Worm (Caenorhabditis elegans) whole organism, mixed stage, embryonic: ENCODE results near the gene srt-5.

ENCODE experiments used
- bed-3 ChIP-seq: fragments of 200-800 bp; sonication (Bioruptor generic); optimal IDR thresholded peaks from 3 replicates; lab custom pipeline; 2018; ENCODE audit warnings: mild to moderate bottlenecking, missing genetic modification characterization, moderate library complexity, missing compliant biosample characterization
- elt-3 ChIP-seq: fragments of 150-350 bp; optimal IDR thresholded peaks from 2 replicates; lab custom pipeline; 2014; ENCODE audit warnings: missing biosample characterization, missing genetic modification characterization
- hlh-1 ChIP-seq: fragments of 150-350 bp; optimal IDR thresholded peaks from 2 replicates; lab custom pipeline; 2014; ENCODE audit warnings: missing biosample characterization, missing genetic modification reagents, missing genetic modification characterization
- mab-5 ChIP-seq: fragments of 150-350 bp; optimal IDR thresholded peaks from 2 replicates; lab custom pipeline; 2014; ENCODE audit warnings: missing biosample characterization, missing genetic modification characterization
- nhr-28 ChIP-seq: fragments of 150-350 bp; optimal IDR thresholded peaks from 2 replicates; lab custom pipeline; 2014; ENCODE audit warnings: missing biosample characterization, missing genetic modification characterization
- nhr-76 ChIP-seq: sonication (generic microtip); optimal IDR thresholded peaks from 2 replicates; lab custom pipeline; 2017; ENCODE audit warnings: missing biosample characterization, missing genetic modification characterization
- pha-4 ChIP-seq: fragments of 150-350 bp; optimal IDR thresholded peaks from 2 replicates; lab custom pipeline; 2018; ENCODE audit warnings: missing biosample characterization, missing genetic modification reagents, missing genetic modification characterization
- snpc-4 ChIP-seq: fragments of 150-350 bp; optimal IDR thresholded peaks from 2 replicates; lab custom pipeline; 2014; ENCODE audit warnings: missing biosample characterization, missing genetic modification characterization
- sptf-1 ChIP-seq: sonication (generic microtip); optimal IDR thresholded peaks from 2 replicates; lab custom pipeline; 2017; ENCODE audit warnings: mild to moderate bottlenecking, missing genetic modification characterization, moderate library complexity, missing compliant biosample characterization
- unc-62 ChIP-seq: fragments of 150-350 bp; optimal IDR thresholded peaks from 2 replicates; lab custom pipeline; 2014; ENCODE audit warnings: missing biosample characterization, missing genetic modification reagents, missing genetic modification characterization
- ztf-11 ChIP-seq: fragments of 150-350 bp; optimal IDR thresholded peaks from 2 replicates; lab custom pipeline; 2014; ENCODE audit warnings: missing biosample characterization, missing genetic modification characterization

ce11 chrV:3069101-3069500, 11.6 kb downstream of the srt-5 start, which contains the start of gene str-40:
- TF ChIP-seq snpc-4 (tag; lab: Kevin White, UChicago), result no peak
- TF ChIP-seq pha-4 (tag; lab: Kevin White, UChicago), result no peak
- TF ChIP-seq unc-62, result no peak
- no peak for TF ChIP-seq elt-3 (tag; lab: Kevin White, UChicago)
- no peak for TF ChIP-seq ztf-11 (tag; lab: Kevin White, UChicago)
- TF ChIP-seq bed-3 (GFP tag; lab: Kevin White, UChicago), result no peak
- no peak for TF ChIP-seq mab-5 (tag; lab: Kevin White, UChicago)
- no peak for TF ChIP-seq sptf-1 (tag; lab: Kevin White, UChicago)
- no peak for TF ChIP-seq hlh-1
- TF ChIP-seq nhr-76 (tag; lab: Kevin White, UChicago), result no peak
- no peak for TF ChIP-seq nhr-28 (tag; lab: Kevin White, UChicago)
